Worm (Caenorhabditis elegans) whole organism, mixed stage, embryonic: ENCODE data around the gene C34E10.9.
A peak's percentile ranks its signal among the peaks of the same experiment; 100 is the strongest.

ENCODE experiments used
- M03D4.4 ChIP-seq: sonication (generic microtip); optimal IDR thresholded peaks from 2 replicates; lab custom pipeline; 2017; ENCODE audit warnings: mild to moderate bottlenecking, missing genetic modification characterization, missing compliant biosample characterization
- blmp-1 ChIP-seq: fragments of 150-350 bp; optimal IDR thresholded peaks from 2 replicates; lab custom pipeline; 2014; ENCODE audit warnings: missing biosample characterization, missing genetic modification characterization
- ceh-43 ChIP-seq: fragments of 200-800 bp; sonication (Bioruptor generic); optimal IDR thresholded peaks from 2 replicates; lab custom pipeline; 2018; ENCODE audit warnings: mild to moderate bottlenecking, missing genetic modification characterization, moderate library complexity, missing compliant biosample characterization
- ces-1 ChIP-seq: fragments of 150-350 bp; optimal IDR thresholded peaks from 2 replicates; lab custom pipeline; 2014; ENCODE audit warnings: missing biosample characterization, missing genetic modification reagents, missing genetic modification characterization
- cnd-1 ChIP-seq: fragments of 200-800 bp; sonication (Bioruptor generic); optimal IDR thresholded peaks from 2 replicates; lab custom pipeline; 2018; ENCODE audit warnings: mild to moderate bottlenecking, missing genetic modification characterization, missing compliant biosample characterization
- drap-1 ChIP-seq: fragments of 200-800 bp; sonication (Bioruptor generic); optimal IDR thresholded peaks from 3 replicates; lab custom pipeline; 2018; ENCODE audit warnings: mild to moderate bottlenecking, missing genetic modification characterization, missing compliant biosample characterization
- elt-1 ChIP-seq: sonication (generic microtip); optimal IDR thresholded peaks from 2 replicates; lab custom pipeline; 2017; ENCODE audit warnings: missing genetic modification characterization, mild to moderate bottlenecking, missing compliant biosample characterization, antibody characterized with exemption, moderate library complexity, borderline replicate concordance; ENCODE audit not compliant: insufficient read depth
- elt-3 ChIP-seq: fragments of 150-350 bp; optimal IDR thresholded peaks from 2 replicates; lab custom pipeline; 2014; ENCODE audit warnings: missing biosample characterization, missing genetic modification characterization
- flh-1 ChIP-seq: fragments of 200-800 bp; sonication (Bioruptor generic); optimal IDR thresholded peaks from 2 replicates; lab custom pipeline; 2018; ENCODE audit warnings: mild to moderate bottlenecking, missing genetic modification characterization, moderate library complexity, missing compliant biosample characterization
- ham-2 ChIP-seq: fragments of 200-800 bp; sonication (Bioruptor generic); optimal IDR thresholded peaks from 2 replicates; lab custom pipeline; 2018; ENCODE audit warnings: mild to moderate bottlenecking, missing genetic modification characterization, missing compliant biosample characterization
- hlh-1 ChIP-seq: fragments of 150-350 bp; optimal IDR thresholded peaks from 2 replicates; lab custom pipeline; 2014; ENCODE audit warnings: missing biosample characterization, missing genetic modification reagents, missing genetic modification characterization
- lin-13 ChIP-seq: fragments of 150-350 bp; optimal IDR thresholded peaks from 2 replicates; lab custom pipeline; 2014; ENCODE audit warnings: missing biosample characterization, missing genetic modification characterization
- lin-32 ChIP-seq: fragments of 200-800 bp; sonication (Bioruptor generic); optimal IDR thresholded peaks from 2 replicates; lab custom pipeline; 2018; ENCODE audit warnings: mild to moderate bottlenecking, missing genetic modification characterization, missing compliant biosample characterization
- lsy-2 ChIP-seq: fragments of 150-350 bp; optimal IDR thresholded peaks from 2 replicates; lab custom pipeline; 2014; ENCODE audit warnings: missing biosample characterization, missing genetic modification characterization
- mab-5 ChIP-seq: fragments of 150-350 bp; optimal IDR thresholded peaks from 2 replicates; lab custom pipeline; 2014; ENCODE audit warnings: missing biosample characterization, missing genetic modification characterization
- mep-1 ChIP-seq: fragments of 150-350 bp; optimal IDR thresholded peaks from 2 replicates; lab custom pipeline; 2017; ENCODE audit warnings: missing biosample characterization, missing genetic modification reagents, missing genetic modification characterization, inconsistent platforms
- mls-2 ChIP-seq: sonication (generic microtip); optimal IDR thresholded peaks from 2 replicates; lab custom pipeline; 2016; ENCODE audit warnings: mild to moderate bottlenecking, missing genetic modification characterization, moderate library complexity, missing compliant biosample characterization
- nhr-12 ChIP-seq: fragments of 150-350 bp; optimal IDR thresholded peaks from 2 replicates; lab custom pipeline; 2014; ENCODE audit warnings: missing biosample characterization, missing genetic modification characterization
- nhr-2 ChIP-seq: fragments of 150-350 bp; optimal IDR thresholded peaks from 2 replicates; lab custom pipeline; 2014; ENCODE audit warnings: missing biosample characterization, missing genetic modification characterization
- nhr-237 ChIP-seq: fragments of 150-350 bp; optimal IDR thresholded peaks from 2 replicates; lab custom pipeline; 2014; ENCODE audit warnings: missing biosample characterization, missing genetic modification characterization
- nhr-28 ChIP-seq: fragments of 150-350 bp; optimal IDR thresholded peaks from 2 replicates; lab custom pipeline; 2014; ENCODE audit warnings: missing biosample characterization, missing genetic modification characterization
- nhr-76 ChIP-seq: sonication (generic microtip); optimal IDR thresholded peaks from 2 replicates; lab custom pipeline; 2017; ENCODE audit warnings: missing biosample characterization, missing genetic modification characterization
- pha-4 ChIP-seq: fragments of 150-350 bp; optimal IDR thresholded peaks from 2 replicates; lab custom pipeline; 2018; ENCODE audit warnings: missing biosample characterization, missing genetic modification reagents, missing genetic modification characterization
- sem-2 ChIP-seq: fragments of 200-800 bp; sonication (Bioruptor generic); optimal IDR thresholded peaks from 2 replicates; lab custom pipeline; 2018; ENCODE audit warnings: mild to moderate bottlenecking, missing genetic modification characterization, missing compliant biosample characterization
- snpc-4 ChIP-seq: fragments of 150-350 bp; optimal IDR thresholded peaks from 2 replicates; lab custom pipeline; 2014; ENCODE audit warnings: missing biosample characterization, missing genetic modification characterization
- sptf-1 ChIP-seq: sonication (generic microtip); optimal IDR thresholded peaks from 2 replicates; lab custom pipeline; 2017; ENCODE audit warnings: mild to moderate bottlenecking, missing genetic modification characterization, moderate library complexity, missing compliant biosample characterization
- tbx-8 ChIP-seq: fragments of 200-800 bp; sonication (Bioruptor generic); optimal IDR thresholded peaks from 2 replicates; lab custom pipeline; 2018; ENCODE audit warnings: mild to moderate bottlenecking, missing genetic modification characterization, moderate library complexity, missing compliant biosample characterization
- unc-120 ChIP-seq: sonication (generic microtip); optimal IDR thresholded peaks from 2 replicates; lab custom pipeline; 2017; ENCODE audit warnings: missing genetic modification characterization, missing compliant biosample characterization; ENCODE audit not compliant: poor library complexity, severe bottlenecking
- unc-39 ChIP-seq: fragments of 150-350 bp; optimal IDR thresholded peaks from 2 replicates; lab custom pipeline; 2014; ENCODE audit warnings: missing biosample characterization, missing genetic modification characterization
- unc-62 ChIP-seq: fragments of 150-350 bp; optimal IDR thresholded peaks from 2 replicates; lab custom pipeline; 2014; ENCODE audit warnings: missing biosample characterization, missing genetic modification reagents, missing genetic modification characterization
- zip-8 ChIP-seq: fragments of 150-350 bp; optimal IDR thresholded peaks from 2 replicates; lab custom pipeline; 2014; ENCODE audit warnings: missing biosample characterization, missing genetic modification characterization
- ztf-11 ChIP-seq: fragments of 150-350 bp; optimal IDR thresholded peaks from 2 replicates; lab custom pipeline; 2014; ENCODE audit warnings: missing biosample characterization, missing genetic modification characterization

The C34E10.9 gene

DNA sequence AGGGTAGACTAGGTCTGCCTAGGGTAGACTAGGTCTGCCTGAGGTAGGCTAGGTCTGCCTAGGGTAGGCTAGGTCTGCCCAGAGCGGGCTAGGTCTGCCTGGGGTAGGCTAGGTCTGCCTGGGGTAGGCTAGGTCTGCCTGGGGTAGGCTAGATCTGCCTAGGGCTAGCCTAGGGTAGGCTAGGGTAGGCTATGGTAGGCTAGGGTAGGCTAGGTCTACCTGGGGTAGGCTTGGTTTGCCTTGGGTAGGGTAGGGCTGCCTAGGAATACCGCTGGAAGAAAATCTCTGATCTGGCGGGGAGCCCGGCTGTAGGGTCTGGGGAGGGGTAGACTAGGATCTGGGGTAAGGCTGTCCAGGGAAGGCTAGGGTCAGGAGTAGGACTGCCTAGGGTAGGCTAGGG lies 22.3 kb upstream of the C34E10.9 start:
- TF ChIP-seq M03D4.4 (no peak), unc-120 (tag; lab: Kevin White, UChicago) (no peak), zip-8 (no peak), snpc-4 (tag; lab: Kevin White, UChicago) (no peak), nhr-28 (tag; lab: Kevin White, UChicago) (no peak), elt-3 (no peak), flh-1 (GFP tag; lab: Kevin White, UChicago) (no peak), pha-4 (tag; lab: Kevin White, UChicago) (no peak), drap-1 (GFP tag; lab: Kevin White, UChicago) (no peak)

DNA sequence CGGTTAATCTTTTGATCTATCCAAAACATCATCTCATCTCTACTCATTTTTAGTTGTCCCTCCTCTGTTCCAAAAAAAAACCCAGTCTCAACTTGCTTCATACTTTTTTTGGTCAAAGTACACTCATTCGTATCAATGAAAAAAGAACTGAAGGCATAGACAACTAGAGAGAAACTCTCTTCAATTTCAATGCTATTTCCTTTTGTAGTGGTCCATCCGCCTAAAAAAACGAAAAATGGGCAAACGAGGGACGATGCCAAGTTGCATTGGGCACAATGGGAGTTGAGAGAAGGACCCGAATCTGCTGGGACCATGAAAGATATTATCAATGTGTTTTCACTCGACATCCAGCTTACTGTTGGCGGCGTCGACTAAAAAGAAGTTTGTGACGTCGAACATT lies 17.0 kb upstream of the C34E10.9 start:
- TF ChIP-seq blmp-1 (no peak), ztf-11 (tag; lab: Kevin White, UChicago) (no peak), nhr-2 (tag; lab: Kevin White, UChicago) (no peak), lin-32 (GFP tag; lab: Kevin White, UChicago) (no peak), unc-62 (no peak), zip-8 (no peak), elt-1 (tag; lab: Kevin White, UChicago) (no peak), elt-3 (no peak), mep-1 (tag; lab: Kevin White, UChicago) (no peak), sptf-1 (tag; lab: Kevin White, UChicago) (no peak), ces-1 (GFP tag; lab: Kevin White, UChicago) (no peak), lsy-2 (tag; lab: Kevin White, UChicago) (no peak), ceh-43 (no peak), lin-13 (tag; lab: Kevin White, UChicago) (no peak), cnd-1 (tag; lab: Kevin White, UChicago) (no peak), pha-4 (tag; lab: Kevin White, UChicago) (no peak)

DNA sequence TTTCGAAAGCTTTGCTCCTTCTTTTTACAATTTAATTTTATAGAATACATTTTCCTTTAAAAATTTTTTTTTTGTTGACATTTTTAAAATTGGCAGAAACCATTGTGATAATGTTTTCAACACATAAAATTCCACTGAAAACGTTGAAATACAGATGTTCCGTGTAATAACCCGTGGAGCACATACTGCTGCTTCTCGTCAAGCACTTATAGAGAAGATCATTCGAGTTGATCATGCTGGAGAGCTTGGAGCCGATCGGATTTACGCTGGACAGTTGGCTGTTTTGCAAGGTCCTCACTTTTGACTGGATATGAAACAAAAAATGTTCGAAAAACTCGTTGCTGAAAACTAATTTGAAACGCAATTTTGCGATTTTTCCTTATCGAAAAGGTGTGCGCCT lies 14.5 kb upstream of the C34E10.9 start, which contains the start of gene clk-1:
clk-1 (plus strand) TSS at position 155 of the 400 bp plus-strand sequence.
- TF ChIP-seq nhr-12 (tag; lab: Kevin White, UChicago) (no peak), tbx-8 (GFP tag; lab: Kevin White, UChicago) (no peak), unc-39 (no peak), sem-2 (no peak), drap-1 (GFP tag; lab: Kevin White, UChicago) (no peak), pha-4 (tag; lab: Kevin White, UChicago) (no peak), flh-1 (GFP tag; lab: Kevin White, UChicago) (no peak), mep-1 (tag; lab: Kevin White, UChicago) (no peak), blmp-1 (no peak), unc-120 (tag; lab: Kevin White, UChicago) (no peak), lin-32 (GFP tag; lab: Kevin White, UChicago) (no peak), sptf-1 (tag; lab: Kevin White, UChicago) (no peak), snpc-4 (tag; lab: Kevin White, UChicago) (no peak), nhr-76 (tag; lab: Kevin White, UChicago) (no peak), unc-62 (no peak), mab-5 (tag; lab: Kevin White, UChicago) (no peak), nhr-2 (tag; lab: Kevin White, UChicago) (no peak), nhr-28 (tag; lab: Kevin White, UChicago) (no peak), zip-8 (no peak)

DNA sequence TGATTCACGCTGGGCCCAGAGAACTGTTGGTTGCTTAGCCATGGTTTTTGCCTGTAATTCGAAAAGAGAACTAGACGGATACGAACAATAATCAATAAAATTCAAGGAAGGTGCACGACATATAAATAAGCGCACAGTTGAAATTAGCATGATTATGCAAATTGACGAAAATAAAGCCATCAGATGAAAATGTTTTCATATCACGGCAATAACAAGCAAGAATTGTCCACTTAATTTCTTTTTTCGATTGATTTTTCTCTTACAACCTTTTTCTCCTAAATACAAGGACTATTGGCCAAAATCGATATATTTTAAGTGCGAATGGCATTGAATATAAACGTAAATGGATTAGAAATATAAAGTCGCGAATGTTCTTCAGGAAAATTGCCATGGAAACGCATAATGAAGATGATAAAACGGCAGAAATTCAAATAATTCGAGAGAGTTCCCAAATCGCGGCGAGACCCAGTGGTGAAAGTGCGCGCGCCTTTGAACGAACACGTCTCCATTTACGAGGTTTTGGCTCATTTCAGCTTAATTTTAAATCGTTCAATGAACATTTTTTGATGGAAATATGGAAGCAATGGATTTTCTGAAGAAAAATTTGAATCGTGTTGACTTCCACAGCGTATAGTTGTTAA lies 11.6 kb upstream of the C34E10.9 start, which contains the start of the genes daf-41 and toc-1:
daf-41 (minus strand) TSS at position 51 of the 641 bp plus-strand sequence.
toc-1 (plus strand) TSS at position 537 of the 641 bp plus-strand sequence.
- TF ChIP-seq mep-1 (tag; lab: Kevin White, UChicago) (peak; percentile 64), ces-1 (GFP tag; lab: Kevin White, UChicago) (peak; percentile 72), mls-2 (tag; lab: Kevin White, UChicago) (peak; percentile 55), zip-8 (no peak), unc-120 (tag; lab: Kevin White, UChicago) (peak; percentile 56), nhr-237 (tag; lab: Kevin White, UChicago) (peak; percentile 24)

DNA sequence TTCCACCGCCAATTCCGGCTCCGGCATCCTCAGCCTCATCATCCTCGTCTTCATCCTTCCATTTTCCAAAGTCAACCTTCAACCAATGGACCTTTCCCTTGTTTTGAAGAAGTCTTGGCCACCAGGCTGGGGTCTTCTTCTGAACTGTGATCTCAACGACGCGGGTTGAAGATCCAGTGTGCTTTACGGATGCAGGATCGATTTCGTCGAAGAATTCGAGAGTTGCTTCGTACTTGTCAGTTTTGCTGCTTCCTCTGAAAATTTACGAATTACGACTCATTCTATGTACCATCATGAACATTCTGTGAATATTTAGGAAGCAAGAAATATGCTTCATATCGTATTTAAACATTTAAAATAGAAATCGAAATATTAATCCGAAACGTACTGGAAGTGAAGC lies 11.1 kb upstream of the C34E10.9 start:
- no peak for TF ChIP-seq mep-1 (tag; lab: Kevin White, UChicago)
- no peak for TF ChIP-seq tbx-8 (GFP tag; lab: Kevin White, UChicago)
- no peak for TF ChIP-seq hlh-1 (tag; lab: Kevin White, UChicago)
- TF ChIP-seq ces-1 (GFP tag; lab: Kevin White, UChicago): no peak
- no peak for TF ChIP-seq ham-2 (GFP tag; lab: Kevin White, UChicago)
- no peak for TF ChIP-seq unc-120 (tag; lab: Kevin White, UChicago)
- TF ChIP-seq lsy-2 (tag; lab: Kevin White, UChicago): no peak
- no peak for TF ChIP-seq drap-1 (GFP tag; lab: Kevin White, UChicago)
- no peak for TF ChIP-seq zip-8
